Worm (Caenorhabditis elegans): ENCODE data around the gene Y43F8C.3.

- TF ChIP-seq unc-39 (tag; optimal IDR thresholded peaks at IDR 0.05) (no peak), lin-32 (GFP tag; optimal IDR thresholded peaks at IDR 0.05) (no peak), elt-3 (tag; optimal IDR thresholded peaks at IDR 0.05) (no peak), unc-62 (GFP tag; optimal IDR thresholded peaks at IDR 0.05) (no peak)
These were observed 16.5 kb downstream of the Y43F8C.3 start, which contains the start of gene nlp-25 for ce11 chrV:19605880-19606279.

Measured in whole organism, mixed stage, embryonic.